Fruit fly (Drosophila melanogaster): ENCODE data around the gene RhoGAP71E.

The RhoGAP71E gene

dm6 chr3L:15597945-15598344 lies 9.3 kb downstream of the RhoGAP71E start (continued):
- TF ChIP-seq sima (GFP tag; optimal IDR thresholded peaks at IDR 0.05) (no peak), oc (tag; optimal IDR thresholded peaks at IDR 0.05) (peak; percentile 39), lab (GFP tag; optimal IDR thresholded peaks at IDR 0.05) (peak; percentile 78), CG4707 (GFP tag; optimal IDR thresholded peaks at IDR 0.05) (no peak), CG31388 (GFP tag; optimal IDR thresholded peaks at IDR 0.05) (no peak), unpg (GFP tag; optimal IDR thresholded peaks at IDR 0.05) (no peak), HmgZ (tag; optimal IDR thresholded peaks at IDR 0.05) (peak; percentile 24), unc-4 (GFP tag; IDR thresholded peaks at IDR 0.05; ENCODE audit: partially characterized antibody) (no peak), CG9932 (GFP tag; IDR thresholded peaks at IDR 0.05) (no peak), cad (GFP tag; optimal IDR thresholded peaks at IDR 0.05) (no peak), pnt (GFP tag; optimal IDR thresholded peaks at IDR 0.05) (no peak), Awh (GFP tag; IDR thresholded peaks at IDR 0.05) (0 out of 2 replicates have a peak, but pooled peaks have one; percentile 20), Dek (tag; optimal IDR thresholded peaks at IDR 0.05) (no peak), pum (GFP tag; optimal IDR thresholded peaks at IDR 0.05) (no peak), CG1647 (GFP tag; optimal IDR thresholded peaks at IDR 0.05) (no peak), CG14014 (GFP tag; IDR thresholded peaks at IDR 0.05) (no peak), CG1603 (tag; optimal IDR thresholded peaks at IDR 0.05) (no peak), CG4404 (GFP tag; IDR thresholded peaks at IDR 0.05) (no peak), Med (GFP tag) (peak; percentile 25), crc (GFP tag; optimal IDR thresholded peaks at IDR 0.05) (no peak), Gug (GFP tag; IDR thresholded peaks at IDR 0.05) (no peak), Camta (GFP tag; optimal IDR thresholded peaks at IDR 0.05) (no peak), Dll (GFP tag; IDR thresholded peaks at IDR 0.05; ENCODE audit: partially characterized antibody) (0 out of 4 replicates have a peak, but pooled peaks have one; percentile 9), br (optimal IDR thresholded peaks at IDR 0.05) (no peak), gcm2 (GFP tag; optimal IDR thresholded peaks at IDR 0.05) (no peak), sug (tag; optimal IDR thresholded peaks at IDR 0.05) (peak; percentile 79), PHDP (tag; optimal IDR thresholded peaks at IDR 0.05) (no peak), sens-2 (GFP tag; IDR thresholded peaks at IDR 0.05) (no peak), CG8478 (optimal IDR thresholded peaks at IDR 0.05) (no peak), dmrt99B (tag; optimal IDR thresholded peaks at IDR 0.05) (no peak), pita (GFP tag; optimal IDR thresholded peaks at IDR 0.05) (no peak), CG9437 (GFP tag; optimal IDR thresholded peaks at IDR 0.05) (no peak), CG11695 (GFP tag; IDR thresholded peaks at IDR 0.05) (no peak), bsh (GFP tag; optimal IDR thresholded peaks at IDR 0.05) (no peak), HLHmδ (GFP tag; optimal IDR thresholded peaks at IDR 0.05) (no peak), wek (GFP tag; optimal IDR thresholded peaks at IDR 0.05) (peak; percentile 25), Scr (GFP tag; IDR thresholded peaks at IDR 0.05; ENCODE audit: partially characterized antibody) (no peak), dm (GFP tag; optimal IDR thresholded peaks at IDR 0.05) (no peak), CG2202 (tag; optimal IDR thresholded peaks at IDR 0.05) (no peak), Deaf1 (tag; optimal IDR thresholded peaks at IDR 0.05) (peak; percentile 1), esg (GFP tag; conservative IDR thresholded peaks at IDR 0.05) (no peak), CG2116 (GFP tag; optimal IDR thresholded peaks at IDR 0.05) (no peak), Jarid2 (GFP tag; optimal IDR thresholded peaks at IDR 0.05) (no peak), mirr (GFP tag; optimal IDR thresholded peaks at IDR 0.05) (peak; percentile 74), CG12155 (GFP tag; optimal IDR thresholded peaks at IDR 0.05) (no peak), CG34376 (GFP tag; optimal IDR thresholded peaks at IDR 0.05) (peak; percentile 83), B-H2 (GFP tag; optimal IDR thresholded peaks at IDR 0.05) (no peak), CG12659 (GFP tag; optimal IDR thresholded peaks at IDR 0.05) (no peak), Oli (tag; optimal IDR thresholded peaks at IDR 0.05) (no peak), eve (GFP tag; optimal IDR thresholded peaks at IDR 0.05) (no peak), caup (GFP tag; optimal IDR thresholded peaks at IDR 0.05; ENCODE audit: severe bottlenecking) (peak; percentile 14), CG10147 (GFP tag; optimal IDR thresholded peaks at IDR 0.05) (peak; percentile 6)

Measured in whole organism, embryonic.